Worm (Caenorhabditis elegans) whole organism, young adult: Measurements from ENCODE around the gene F22F4.4.

Experiments used
- B0261.1 ChIP-seq: sonication (generic microtip); optimal IDR thresholded peaks from 2 replicates; lab custom pipeline; 2016; ENCODE audit warnings: mild to moderate bottlenecking, missing genetic modification characterization, moderate library complexity, missing compliant biosample characterization
- C17E4.6 ChIP-seq: fragments of 200-800 bp; sonication (Bioruptor generic); IDR thresholded peaks from 2 replicates; pipeline ENCODE4 v1.3.6; 2022; ENCODE audit warnings: missing genetic modification reagents, missing genetic modification characterization, missing compliant biosample characterization
- F10E7.11 ChIP-seq: sonication (generic microtip); optimal IDR thresholded peaks from 2 replicates; lab custom pipeline; 2017; ENCODE audit warnings: mild to moderate bottlenecking, missing genetic modification characterization, moderate library complexity, missing compliant biosample characterization
- F22D6.2 ChIP-seq: sonication (generic microtip); optimal IDR thresholded peaks from 2 replicates; lab custom pipeline; 2016; ENCODE audit warnings: mild to moderate bottlenecking, missing genetic modification characterization, missing compliant biosample characterization
- F23B12.7 ChIP-seq: sonication (generic microtip); optimal IDR thresholded peaks from 2 replicates; lab custom pipeline; 2017; ENCODE audit warnings: missing genetic modification characterization, mild to moderate bottlenecking, missing compliant biosample characterization, antibody characterized with exemption, moderate library complexity; ENCODE audit not compliant: insufficient read depth
- F39B2.1 ChIP-seq: fragments of 200-800 bp; sonication (Bioruptor generic); IDR thresholded peaks from 2 replicates; pipeline ENCODE4 v1.3.6; 2022; ENCODE audit warnings: missing genetic modification reagents, missing genetic modification characterization, missing compliant biosample characterization
- F49E8.2 ChIP-seq: sonication (generic microtip); optimal IDR thresholded peaks from 3 replicates; lab custom pipeline; 2017; ENCODE audit warnings: missing genetic modification characterization, mild to moderate bottlenecking, missing compliant biosample characterization, antibody characterized with exemption, moderate library complexity; ENCODE audit not compliant: insufficient read depth
- T07F8.4 ChIP-seq: sonication (generic microtip); optimal IDR thresholded peaks from 2 replicates; lab custom pipeline; 2016; ENCODE audit warnings: mild to moderate bottlenecking, missing genetic modification characterization, moderate library complexity, missing compliant biosample characterization
- T26A5.8 ChIP-seq: sonication (generic microtip); optimal IDR thresholded peaks from 2 replicates; lab custom pipeline; 2016; ENCODE audit warnings: missing genetic modification characterization, missing compliant biosample characterization
- ZK185.1 ChIP-seq: sonication (generic microtip); optimal IDR thresholded peaks from 2 replicates; lab custom pipeline; 2016; ENCODE audit warnings: mild to moderate bottlenecking, missing genetic modification characterization, missing compliant biosample characterization; ENCODE audit not compliant: poor library complexity, severe bottlenecking
- atf-7 ChIP-seq: sonication (generic microtip); optimal IDR thresholded peaks from 2 replicates; lab custom pipeline; 2017; ENCODE audit warnings: mild to moderate bottlenecking, missing genetic modification characterization, missing compliant biosample characterization
- attf-3 ChIP-seq: fragments of 200-800 bp; sonication (Bioruptor generic); conservative IDR thresholded peaks from 2 replicates; pipeline ENCODE4 v1.3.6; 2022; ENCODE audit warnings: missing genetic modification reagents, missing genetic modification characterization, missing compliant biosample characterization
- attf-6 ChIP-seq: fragments of 200-800 bp; sonication (Bioruptor generic); IDR thresholded peaks from 2 replicates; pipeline ENCODE4 v1.3.6; 2022; ENCODE audit warnings: missing genetic modification reagents, missing genetic modification characterization, missing compliant biosample characterization
- ceh-27 ChIP-seq: fragments of 200-800 bp; sonication (Bioruptor generic); optimal IDR thresholded peaks from 2 replicates; lab custom pipeline; 2018; ENCODE audit warnings: mild to moderate bottlenecking, missing genetic modification characterization, moderate library complexity, missing compliant biosample characterization
- ceh-58 ChIP-seq: fragments of 200-800 bp; sonication (Bioruptor generic); IDR thresholded peaks from 2 replicates; pipeline ENCODE4 v1.3.6; 2022; ENCODE audit warnings: missing genetic modification characterization, missing compliant biosample characterization
- egl-44 ChIP-seq: fragments of 200-800 bp; sonication (Bioruptor generic); IDR thresholded peaks from 2 replicates; pipeline ENCODE4 v1.3.6; 2022; ENCODE audit warnings: missing genetic modification reagents, missing genetic modification characterization, missing compliant biosample characterization
- egrh-3 ChIP-seq: fragments of 200-800 bp; sonication (Bioruptor generic); IDR thresholded peaks from 2 replicates; pipeline ENCODE4 v1.3.6; 2022; ENCODE audit warnings: missing genetic modification reagents, missing genetic modification characterization, missing compliant biosample characterization
- hrde-1 ChIP-seq: sonication (generic microtip); optimal IDR thresholded peaks from 2 replicates; lab custom pipeline; 2016; ENCODE audit warnings: missing genetic modification characterization, mild to moderate bottlenecking, missing compliant biosample characterization, moderate library complexity, missing genotype, missing genetic modification reagents, borderline replicate concordance
- lin-35 ChIP-seq, 3 experiments: fragments of 150-350 bp in 2 of 3; sonication (generic microtip) in 1 of 3; optimal IDR thresholded peaks; 2 replicates each; lab custom pipeline; 2014 to 2018; ENCODE audit warnings: missing biosample characterization in 3 of 3, missing genetic modification characterization in 3 of 3, missing genetic modification reagents in 3 of 3
- lin-54 ChIP-seq: fragments of 200-800 bp; sonication (Bioruptor generic); optimal IDR thresholded peaks from 2 replicates; lab custom pipeline; 2018; ENCODE audit warnings: mild to moderate bottlenecking, missing genetic modification characterization, missing compliant biosample characterization
- madf-10 ChIP-seq: sonication (generic microtip); optimal IDR thresholded peaks from 2 replicates; lab custom pipeline; 2016; ENCODE audit warnings: mild to moderate bottlenecking, missing genetic modification characterization, missing compliant biosample characterization
- madf-6 ChIP-seq: fragments of 200-800 bp; sonication (Bioruptor generic); IDR thresholded peaks from 2 replicates; pipeline ENCODE4 v1.3.6; 2022; ENCODE audit warnings: missing genetic modification reagents, missing genetic modification characterization, missing compliant biosample characterization
- nfya-1 ChIP-seq: sonication (generic microtip); optimal IDR thresholded peaks from 2 replicates; lab custom pipeline; 2017; ENCODE audit warnings: antibody characterized with exemption, missing compliant biosample characterization, missing genetic modification characterization, borderline replicate concordance; ENCODE audit not compliant: insufficient read depth
- nfyb-1 ChIP-seq: fragments of 200-800 bp; sonication (Bioruptor generic); IDR thresholded peaks from 2 replicates; pipeline ENCODE4 v1.3.6; 2022; ENCODE audit warnings: missing genetic modification reagents, missing genetic modification characterization, missing compliant biosample characterization
- pbrm-1 ChIP-seq: fragments of 200-800 bp; sonication (Bioruptor generic); IDR thresholded peaks from 2 replicates; pipeline ENCODE4 v1.3.6; 2022; ENCODE audit warnings: missing genetic modification reagents, missing genetic modification characterization, missing compliant biosample characterization
- pha-4 ChIP-seq: fragments of 150-350 bp; sonication (generic microtip); optimal IDR thresholded peaks from 2 replicates; lab custom pipeline; 2014; ENCODE audit warnings: missing biosample characterization, missing genetic modification reagents, missing genetic modification characterization
- rpc-1 ChIP-seq, 2 experiments: fragments of 150-350 bp in 1 of 2; sonication (generic microtip) in 1 of 2; optimal IDR thresholded peaks; 2 replicates each; lab custom pipeline; 2014 to 2018; ENCODE audit warnings: missing biosample characterization in 1 of 2, missing genetic modification characterization in 1 of 2, missing genetic modification reagents in 1 of 2, missing genotype in 1 of 2
- sdz-38 ChIP-seq: sonication (generic microtip); optimal IDR thresholded peaks from 2 replicates; lab custom pipeline; 2016; ENCODE audit warnings: missing genotype, missing genetic modification characterization, missing compliant biosample characterization
- snpc-1.1 ChIP-seq: sonication (generic microtip); optimal IDR thresholded peaks from 2 replicates; lab custom pipeline; 2017; ENCODE audit warnings: missing genetic modification characterization, mild to moderate bottlenecking, missing compliant biosample characterization, antibody characterized with exemption, moderate library complexity, missing genotype, missing genetic modification reagents; ENCODE audit not compliant: insufficient read depth
- tbx-9 ChIP-seq: sonication (generic microtip); optimal IDR thresholded peaks from 2 replicates; lab custom pipeline; 2016; ENCODE audit warnings: borderline replicate concordance, missing genetic modification characterization, inconsistent platforms, missing compliant biosample characterization
- unc-62 ChIP-seq: fragments of 150-350 bp; optimal IDR thresholded peaks from 2 replicates; lab custom pipeline; 2014; ENCODE audit warnings: missing biosample characterization, missing genetic modification reagents, missing genetic modification characterization
- ztf-26 ChIP-seq: sonication (generic microtip); optimal IDR thresholded peaks from 2 replicates; lab custom pipeline; 2017; ENCODE audit warnings: missing genetic modification characterization, missing compliant biosample characterization
- ztf-28 ChIP-seq: fragments of 200-800 bp; sonication (Bioruptor generic); IDR thresholded peaks from 2 replicates; pipeline ENCODE4 v1.3.6; 2022; ENCODE audit warnings: missing genetic modification reagents, missing genetic modification characterization, missing compliant biosample characterization

The F22F4.4 gene

DNA sequence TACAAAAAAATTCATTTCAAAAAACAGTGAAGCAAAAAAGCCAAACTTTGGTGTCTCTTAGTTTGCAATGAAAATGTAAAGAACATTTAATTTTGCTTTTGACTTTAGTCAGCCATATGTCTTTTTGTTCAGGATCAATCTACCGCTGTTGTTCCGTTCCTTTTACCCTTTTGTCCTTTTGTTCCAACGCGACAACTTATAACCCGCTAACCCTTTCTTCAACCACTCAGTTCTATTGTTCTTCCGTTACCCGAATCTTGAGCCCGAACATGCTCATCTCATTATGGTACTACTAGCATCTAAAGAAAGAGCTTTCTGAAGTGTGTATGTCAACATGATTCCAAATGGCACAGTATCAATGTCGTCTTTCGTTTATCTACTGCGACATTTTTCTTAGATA, 7.3 kb downstream of the F22F4.4 start:
- no peak for TF ChIP-seq F23B12.7
- TF ChIP-seq rpc-1 (optimal IDR thresholded peaks at IDR 0.05; lab: Kevin White, UChicago) = no peak
- TF ChIP-seq rpc-1 (tag; optimal IDR thresholded peaks at IDR 0.05; lab: Kevin White, UChicago) = no peak
- no peak for TF ChIP-seq unc-62 (GFP tag; lab: Kevin White, UChicago)
- TF ChIP-seq hrde-1 (tag; lab: Kevin White, UChicago) = no peak
- no peak for TF ChIP-seq F10E7.11 (tag; lab: Kevin White, UChicago)
- no peak for TF ChIP-seq C17E4.6 (GFP tag; lab: Robert Waterston, UW)
- no peak for TF ChIP-seq madf-6 (GFP tag; lab: Robert Waterston, UW)
- no peak for TF ChIP-seq T07F8.4 (tag; lab: Kevin White, UChicago)
- TF ChIP-seq nfyb-1 (GFP tag; lab: Robert Waterston, UW) = no peak
- no peak for TF ChIP-seq T26A5.8
- TF ChIP-seq, all 124 proteins: peak for 0

ce11 chrX:5992770-5993169, 8.6 kb downstream of the F22F4.4 start, which contains the start of gene F22F4.5:
Gene F22F4.5 (minus strand): TSS chrX:5992870.
- no peak for TF ChIP-seq attf-6 (GFP tag; lab: Robert Waterston, UW)
- TF ChIP-seq F39B2.1 = no peak
- TF ChIP-seq B0261.1 (tag; lab: Kevin White, UChicago) = no peak
- TF ChIP-seq egl-44 (GFP tag; lab: Robert Waterston, UW) = no peak
- TF ChIP-seq nfya-1 = no peak
- TF ChIP-seq atf-7 (tag; lab: Kevin White, UChicago) = no peak
- TF ChIP-seq tbx-9 (tag; lab: Kevin White, UChicago) = no peak
- no peak for TF ChIP-seq ztf-26 (tag; lab: Kevin White, UChicago)
- no peak for TF ChIP-seq snpc-1.1 (tag; lab: Kevin White, UChicago)
- no peak for TF ChIP-seq egrh-3 (GFP tag; lab: Robert Waterston, UW)
- no peak for TF ChIP-seq pbrm-1 (GFP tag; lab: Robert Waterston, UW)
- TF ChIP-seq F49E8.2 (tag; lab: Kevin White, UChicago) = no peak
- no peak for TF ChIP-seq ceh-58 (GFP tag; lab: Robert Waterston, UW)
- TF ChIP-seq ztf-28 (GFP tag; lab: Robert Waterston, UW) = no peak
- no peak for TF ChIP-seq ZK185.1
- TF ChIP-seq F22D6.2 (tag; lab: Kevin White, UChicago) = no peak
- TF ChIP-seq lin-54 (GFP tag; lab: Kevin White, UChicago) = no peak
- TF ChIP-seq lin-35 (GFP tag; optimal IDR thresholded peaks at IDR 0.05; lab: Kevin White, UChicago) = no peak
- no peak for TF ChIP-seq C17E4.6 (GFP tag; lab: Robert Waterston, UW)

ce11 chrX:5987910-5988309, 13.4 kb downstream of the F22F4.4 start:
- TF ChIP-seq ceh-27 (GFP tag; lab: Kevin White, UChicago) (peak; percentile 55), madf-10 (tag; lab: Kevin White, UChicago) (no peak), pha-4 (tag; lab: Kevin White, UChicago) (no peak), attf-3 (GFP tag; lab: Robert Waterston, UW) (no peak)

DNA sequence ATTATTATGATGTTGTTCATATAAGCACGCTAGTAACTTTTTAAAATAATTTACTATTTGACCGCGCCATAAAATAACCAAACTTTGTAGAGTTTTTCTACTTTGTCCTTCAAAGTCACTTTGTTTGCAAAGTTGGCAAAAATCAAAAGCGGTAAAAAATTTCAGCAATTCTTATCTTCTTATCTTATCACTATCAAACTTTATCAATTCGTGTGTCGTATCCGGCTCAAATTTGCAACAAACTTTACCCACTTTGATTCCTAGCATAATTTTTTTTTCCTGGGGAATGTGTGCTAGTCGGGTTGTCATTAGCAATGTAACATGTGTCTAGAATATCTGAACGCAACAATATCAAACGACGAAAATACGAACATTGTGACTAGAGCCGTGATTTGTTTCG, 15.6 kb downstream of the F22F4.4 start:
- TF ChIP-seq sdz-38 (tag; lab: Kevin White, UChicago) = no peak
